Worm (Caenorhabditis elegans) whole organism, early embryonic: ENCODE results near the gene T14A8.2.

Source experiments
- aly-1 ChIP-seq: sonication (generic microtip); optimal IDR thresholded peaks from 2 replicates; lab custom pipeline; 2016; ENCODE audit warnings: missing genetic modification characterization, missing compliant biosample characterization
- ama-1 ChIP-seq: fragments of 150-350 bp; optimal IDR thresholded peaks from 2 replicates; lab custom pipeline; 2014
- ets-7 ChIP-seq: sonication (generic microtip); optimal IDR thresholded peaks from 2 replicates; lab custom pipeline; 2016; ENCODE audit warnings: missing genotype, missing genetic modification characterization, missing compliant biosample characterization
- tra-4 ChIP-seq: sonication (generic microtip); optimal IDR thresholded peaks from 2 replicates; lab custom pipeline; 2017; ENCODE audit warnings: missing genetic modification characterization, missing compliant biosample characterization

DNA sequence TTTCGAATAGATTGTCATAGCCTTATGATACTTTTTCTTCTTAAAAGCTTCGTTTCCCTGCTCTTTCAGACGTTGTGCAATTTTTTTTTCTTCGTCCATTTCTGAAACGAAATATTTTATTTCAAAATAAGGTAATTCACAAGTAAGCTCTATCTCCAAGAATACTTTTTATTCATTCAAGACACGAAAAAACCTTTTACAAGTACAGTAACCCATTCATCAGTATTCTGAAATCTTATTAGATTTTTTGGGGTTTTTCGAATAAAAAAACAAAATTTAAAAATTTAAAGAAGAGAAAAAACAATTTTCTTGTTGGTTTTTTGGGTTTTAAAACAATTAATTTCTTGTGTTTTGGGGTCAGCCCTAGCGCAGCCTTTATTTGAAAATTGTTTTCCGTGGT, 43.6 kb downstream of the T14A8.2 start, which contains the start of gene rpap-3:
- no peak for TF ChIP-seq ets-7 (tag; lab: Kevin White, UChicago)
- TF ChIP-seq aly-1 (tag; lab: Kevin White, UChicago), result no peak
- TF ChIP-seq ama-1, result no peak
- TF ChIP-seq tra-4 (tag; lab: Kevin White, UChicago), result no peak
